Worm (Caenorhabditis elegans): ENCODE data around the gene col-127.

- no peak for TF ChIP-seq flh-1 (GFP tag; optimal IDR thresholded peaks at IDR 0.05)
- TF ChIP-seq unc-62 (GFP tag; optimal IDR thresholded peaks at IDR 0.05), result no peak
- no peak for TF ChIP-seq lin-13 (tag; optimal IDR thresholded peaks at IDR 0.05)
- TF ChIP-seq nhr-12 (tag; optimal IDR thresholded peaks at IDR 0.05), result no peak
- no peak for TF ChIP-seq snpc-4 (tag; optimal IDR thresholded peaks at IDR 0.05)
- no peak for TF ChIP-seq mls-2 (tag; optimal IDR thresholded peaks at IDR 0.05)
- TF ChIP-seq ces-1 (GFP tag; optimal IDR thresholded peaks at IDR 0.05), result no peak
These were observed 6.5 kb downstream of the col-127 start, which contains the start of gene gtl-1 for ce11 chrIV:11259485-11259972.

All from whole organism, mixed stage, embryonic.